Fruit fly (Drosophila melanogaster) whole organism, embryonic: ENCODE results near the gene Reg-2.
A peak's percentile ranks its signal among the peaks of the same experiment; 100 is the strongest.

Experiments used
- Ada2b ChIP-seq: fragments of 200-800 bp; sonication (Bioruptor generic); IDR thresholded peaks from 2 replicates; pipeline ENCODE4 v1.3.6; 2022; ENCODE audit warnings: missing biosample characterization, missing genetic modification characterization
- Antp ChIP-seq: fragments of 200-800 bp; sonication (Bioruptor generic); optimal IDR thresholded peaks from 3 replicates; lab custom pipeline; 2016; ENCODE audit warnings: missing biosample characterization, missing genetic modification characterization
- Atf3 ChIP-seq: fragments of 200-800 bp; sonication (Bioruptor generic); optimal IDR thresholded peaks from 3 replicates; lab custom pipeline; 2016; ENCODE audit warnings: missing biosample characterization, missing genetic modification characterization
- Bdp1 ChIP-seq: fragments of 200-800 bp; sonication (Bioruptor generic); optimal IDR thresholded peaks from 3 replicates; lab custom pipeline; 2016; ENCODE audit warnings: missing biosample characterization, missing genetic modification characterization
- Blimp-1 ChIP-seq: fragments of 200-800 bp; sonication (Bioruptor generic); optimal IDR thresholded peaks from 3 replicates; lab custom pipeline; 2018; ENCODE audit warnings: missing biosample characterization, missing genetic modification characterization, mild to moderate bottlenecking, moderate library complexity, missing genetic modification reagents
- CG1024 ChIP-seq: fragments of 200-800 bp; sonication (Bioruptor generic); IDR thresholded peaks from 2 replicates; pipeline ENCODE4 v1.3.6; 2022; ENCODE audit warnings: missing biosample characterization, missing genetic modification characterization
- CG10321 ChIP-seq: fragments of 200-800 bp; sonication (Bioruptor generic); IDR thresholded peaks from 2 replicates; pipeline ENCODE4 v1.3.6; 2022; ENCODE audit warnings: missing biosample characterization, missing genetic modification characterization
- CG10565 ChIP-seq: fragments of 200-800 bp; sonication (Bioruptor generic); optimal IDR thresholded peaks from 3 replicates; lab custom pipeline; 2016; ENCODE audit warnings: missing biosample characterization, mild to moderate bottlenecking, missing genetic modification characterization
- CG14014 ChIP-seq: fragments of 200-800 bp; sonication (Bioruptor generic); IDR thresholded peaks from 2 replicates; pipeline ENCODE4 v1.3.6; 2022; ENCODE audit warnings: missing biosample characterization, missing genetic modification characterization
- CG15514 ChIP-seq: fragments of 200-800 bp; sonication (Bioruptor generic); optimal IDR thresholded peaks from 3 replicates; lab custom pipeline; 2017; ENCODE audit warnings: missing biosample characterization, missing genetic modification characterization, mild to moderate bottlenecking, moderate library complexity, missing genetic modification reagents
- CG2120 ChIP-seq: fragments of 200-800 bp; sonication (Bioruptor generic); optimal IDR thresholded peaks from 3 replicates; lab custom pipeline; 2016; ENCODE audit warnings: missing biosample characterization, missing genetic modification characterization
- CG2129 ChIP-seq: fragments of 200-800 bp; sonication (Bioruptor generic); IDR thresholded peaks from 2 replicates; pipeline ENCODE4 v1.3.6; 2022; ENCODE audit warnings: missing biosample characterization, missing genetic modification characterization; ENCODE audit not compliant: partially characterized antibody
- CG2875 ChIP-seq: fragments of 200-800 bp; sonication (Bioruptor generic); optimal IDR thresholded peaks from 2 replicates; lab custom pipeline; 2017; ENCODE audit warnings: missing biosample characterization, mild to moderate bottlenecking, missing genetic modification characterization, missing genetic modification reagents
- CG30431 ChIP-seq: fragments of 200-800 bp; sonication (Bioruptor generic); optimal IDR thresholded peaks from 2 replicates; lab custom pipeline; 2017; ENCODE audit warnings: missing biosample characterization, missing genetic modification characterization
- CG31441 ChIP-seq: fragments of 200-800 bp; sonication (Bioruptor generic); IDR thresholded peaks from 2 replicates; pipeline ENCODE4 v1.3.6; 2022; ENCODE audit warnings: missing biosample characterization, missing genetic modification characterization
- CG6689 ChIP-seq: fragments of 200-800 bp; sonication (Bioruptor generic); IDR thresholded peaks from 2 replicates; pipeline ENCODE4 v1.3.6; 2022; ENCODE audit warnings: missing biosample characterization, missing genetic modification characterization
- CG7357 ChIP-seq: fragments of 200-800 bp; sonication (Bioruptor generic); IDR thresholded peaks from 3 replicates; pipeline ENCODE4 v1.3.6; 2022; ENCODE audit warnings: missing biosample characterization, missing genetic modification characterization
- CG9932 ChIP-seq: fragments of 200-800 bp; sonication (Bioruptor generic); IDR thresholded peaks from 2 replicates; pipeline ENCODE4 v1.3.6; 2022; ENCODE audit warnings: missing biosample characterization, missing genetic modification characterization
- CrebB ChIP-seq: fragments of 200-800 bp; sonication (Bioruptor generic); optimal IDR thresholded peaks from 3 replicates; lab custom pipeline; 2018; ENCODE audit warnings: missing biosample characterization, mild to moderate bottlenecking, missing genetic modification characterization
- Dad ChIP-seq: fragments of 200-800 bp; sonication (Bioruptor generic); optimal IDR thresholded peaks from 3 replicates; lab custom pipeline; 2016; ENCODE audit warnings: missing biosample characterization, missing genetic modification characterization
- Dfd ChIP-seq, 2 experiments: fragments of >200 bp; optimal IDR thresholded peaks; 2 replicates each; lab custom pipeline; 2017; ENCODE audit warnings: missing biosample characterization in 2 of 2, missing genetic modification characterization in 2 of 2
- Doc3 ChIP-seq: fragments of 200-800 bp; sonication (Bioruptor generic); IDR thresholded peaks from 3 replicates; pipeline ENCODE4 v1.3.6; 2022; ENCODE audit warnings: missing biosample characterization, missing genetic modification characterization; ENCODE audit not compliant: partially characterized antibody
- E2f1 ChIP-seq: fragments of 200-800 bp; sonication (Bioruptor generic); IDR thresholded peaks from 2 replicates; pipeline ENCODE4 v1.3.6; 2022; ENCODE audit warnings: missing biosample characterization, missing genetic modification characterization
- E2f2 ChIP-seq: fragments of 200-800 bp; sonication (Bioruptor generic); IDR thresholded peaks from 2 replicates; pipeline ENCODE4 v1.3.6; 2022; ENCODE audit warnings: missing biosample characterization, missing genetic modification characterization
- Gsc ChIP-seq: fragments of 200-800 bp; sonication (Bioruptor generic); IDR thresholded peaks from 2 replicates; pipeline ENCODE4 v1.3.6; 2022; ENCODE audit warnings: missing biosample characterization, missing genetic modification characterization
- Hmx ChIP-seq: fragments of 200-800 bp; sonication (Bioruptor generic); optimal IDR thresholded peaks from 2 replicates; lab custom pipeline; 2016; ENCODE audit warnings: missing biosample characterization, missing genetic modification characterization
- Jarid2 ChIP-seq: fragments of 200-800 bp; sonication (Bioruptor generic); optimal IDR thresholded peaks from 3 replicates; lab custom pipeline; 2017; ENCODE audit warnings: mild to moderate bottlenecking, missing biosample characterization, missing genetic modification reagents, missing genetic modification characterization
- Nf-YA ChIP-seq: fragments of 200-800 bp; sonication (Bioruptor generic); IDR thresholded peaks from 2 replicates; pipeline ENCODE4 v1.3.6; 2022; ENCODE audit warnings: missing biosample characterization, missing genetic modification characterization
- Opbp ChIP-seq: fragments of 200-800 bp; sonication (Bioruptor generic); IDR thresholded peaks from 3 replicates; pipeline ENCODE4 v1.3.6; 2022; ENCODE audit warnings: missing biosample characterization, missing genetic modification characterization; ENCODE audit not compliant: partially characterized antibody
- Ravus ChIP-seq: fragments of 200-800 bp; sonication (Bioruptor generic); IDR thresholded peaks from 2 replicates; pipeline ENCODE4 v1.3.6; 2022; ENCODE audit warnings: missing biosample characterization, missing genetic modification characterization
- Sry-δ ChIP-seq: fragments of 200-800 bp; sonication (Bioruptor generic); optimal IDR thresholded peaks from 2 replicates; lab custom pipeline; 2016; ENCODE audit warnings: missing biosample characterization, missing genetic modification characterization
- Stat92E ChIP-seq, 3 experiments: fragments of >200 bp in 2 of 3; fragments of 200-800 bp in 1 of 3; sonication (Bioruptor generic) in 1 of 3; optimal IDR thresholded peaks; 2 replicates each; lab custom pipeline; 2017 to 2019; ENCODE audit warnings: missing biosample characterization in 3 of 3, missing genetic modification characterization in 3 of 3, mild to moderate bottlenecking in 1 of 3, moderate library complexity in 1 of 3
- Taf1 ChIP-seq: fragments of 200-800 bp; sonication (Bioruptor generic); IDR thresholded peaks from 2 replicates; pipeline ENCODE4 v1.3.6; 2022; ENCODE audit warnings: missing biosample characterization, missing genetic modification characterization
- Usf ChIP-seq: fragments of 200-800 bp; sonication (Bioruptor generic); optimal IDR thresholded peaks from 2 replicates; lab custom pipeline; 2017; ENCODE audit warnings: missing genotype, missing biosample characterization, missing genetic modification characterization
- ara ChIP-seq: fragments of 200-800 bp; sonication (Bioruptor generic); IDR thresholded peaks from 2 replicates; pipeline ENCODE4 v1.3.6; 2022; ENCODE audit warnings: missing biosample characterization, missing genetic modification characterization
- ase ChIP-seq: fragments of 200-800 bp; sonication (Bioruptor generic); IDR thresholded peaks from 3 replicates; pipeline ENCODE4 v1.3.6; 2022; ENCODE audit warnings: missing biosample characterization, missing genetic modification characterization
- esg ChIP-seq: fragments of 200-800 bp; sonication (Bioruptor generic); conservative IDR thresholded peaks from 2 replicates; pipeline ENCODE4 v1.3.6; 2022; ENCODE audit warnings: missing biosample characterization, missing genetic modification characterization
- eve ChIP-seq, 2 experiments: fragments of >200 bp; optimal IDR thresholded peaks; 2 replicates each; lab custom pipeline; 2017; ENCODE audit warnings: missing biosample characterization in 2 of 2, missing genetic modification characterization in 2 of 2
- fd64A ChIP-seq: fragments of 200-800 bp; sonication (Bioruptor generic); optimal IDR thresholded peaks from 3 replicates; lab custom pipeline; 2018; ENCODE audit warnings: missing biosample characterization, mild to moderate bottlenecking, missing genetic modification characterization
- gsb-n ChIP-seq: fragments of 200-800 bp; sonication (Bioruptor generic); optimal IDR thresholded peaks from 3 replicates; lab custom pipeline; 2018; ENCODE audit warnings: missing biosample characterization, mild to moderate bottlenecking, missing genetic modification characterization
- kni ChIP-seq: fragments of 200-800 bp; sonication (Bioruptor generic); optimal IDR thresholded peaks from 3 replicates; lab custom pipeline; 2017; ENCODE audit warnings: mild to moderate bottlenecking, missing biosample characterization, missing genetic modification reagents, missing genetic modification characterization
- luna ChIP-seq: fragments of 200-800 bp; sonication (Bioruptor generic); optimal IDR thresholded peaks from 2 replicates; lab custom pipeline; 2016; ENCODE audit warnings: missing biosample characterization, missing genetic modification characterization
- nmo ChIP-seq: fragments of 200-800 bp; sonication (Bioruptor generic); optimal IDR thresholded peaks from 2 replicates; lab custom pipeline; 2018; ENCODE audit warnings: missing biosample characterization, mild to moderate bottlenecking, missing genetic modification characterization, moderate library complexity
- p53 ChIP-seq: fragments of 200-800 bp; sonication (Bioruptor generic); optimal IDR thresholded peaks from 2 replicates; lab custom pipeline; 2016; ENCODE audit warnings: missing biosample characterization, missing genetic modification characterization
- pb ChIP-seq: fragments of 200-800 bp; sonication (Bioruptor generic); optimal IDR thresholded peaks from 3 replicates; lab custom pipeline; 2016; ENCODE audit warnings: missing biosample characterization, missing genetic modification characterization
- sc ChIP-seq, 3 experiments: fragments of >200 bp in 2 of 3; fragments of 200-800 bp in 1 of 3; sonication (Bioruptor generic) in 1 of 3; optimal IDR thresholded peaks; 2 replicates in 2 of 3; 3 replicates in 1 of 3; lab custom pipeline; 2017; ENCODE audit warnings: mild to moderate bottlenecking in 1 of 3, missing biosample characterization in 1 of 3, missing genetic modification characterization in 1 of 3, missing genetic modification reagents in 1 of 3
- seq ChIP-seq: fragments of 200-800 bp; sonication (Bioruptor generic); IDR thresholded peaks from 2 replicates; pipeline ENCODE4 v1.3.6; 2022; ENCODE audit warnings: missing biosample characterization, missing genetic modification characterization
- tna ChIP-seq: fragments of 200-800 bp; sonication (Bioruptor generic); IDR thresholded peaks from 2 replicates; pipeline ENCODE4 v1.3.6; 2022; ENCODE audit warnings: missing biosample characterization, missing genetic modification characterization; ENCODE audit not compliant: partially characterized antibody
- wek ChIP-seq: fragments of 200-800 bp; sonication (Bioruptor generic); optimal IDR thresholded peaks from 3 replicates; lab custom pipeline; 2018; ENCODE audit warnings: missing biosample characterization, mild to moderate bottlenecking, missing genetic modification characterization, moderate library complexity

Gene Reg-2

DNA sequence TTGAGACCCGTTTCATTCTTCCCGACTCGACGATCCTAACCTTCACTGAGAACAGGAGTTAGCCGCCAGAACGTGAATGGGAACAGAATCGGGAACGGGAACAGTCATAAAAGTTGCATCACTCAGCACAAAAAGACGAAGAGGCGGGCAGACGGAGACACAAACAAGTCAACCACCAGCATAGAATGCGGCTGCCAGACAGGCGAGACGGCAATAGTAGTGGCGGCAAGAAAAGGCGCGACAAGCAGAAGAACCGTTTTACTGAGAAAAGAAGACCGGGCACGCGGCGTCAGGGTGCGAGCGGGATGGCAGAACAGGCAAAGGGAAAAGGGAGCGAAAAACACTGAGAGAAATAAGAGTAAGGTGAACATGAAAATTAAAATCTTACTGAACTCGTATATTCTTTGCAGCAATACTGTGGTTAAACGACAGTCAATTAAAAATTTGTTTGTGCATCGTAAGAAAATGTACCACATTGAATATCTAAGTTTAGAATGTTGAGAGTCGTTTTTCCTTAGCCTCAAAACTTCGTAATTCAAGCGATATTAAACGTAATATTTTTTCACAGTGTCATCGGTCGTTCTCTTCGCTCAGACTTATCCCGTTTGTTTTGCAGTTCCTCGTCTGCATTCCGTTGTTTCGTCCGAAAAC, 34.1 kb upstream of the Reg-2 start (continued):
- TF ChIP-seq Dfd (GFP tag; optimal IDR thresholded peaks at IDR 0.05; lab: Kevin White, UChicago) (no peak), kni (GFP tag; lab: Kevin White, UChicago) (peak; percentile 86), ase (GFP tag; lab: Robert Waterston, UW) (peak; percentile 75; the same call in 2 of the 3 replicates), Sry-δ (peak; percentile 47), CG31441 (GFP tag; lab: Robert Waterston, UW) (peak; percentile 92), CG10321 (GFP tag; lab: Robert Waterston, UW) (peak; percentile 85), Doc3 (no peak), Opbp (GFP tag; lab: Robert Waterston, UW) (no peak), CG2120 (GFP tag; lab: Kevin White, UChicago) (peak; percentile 70), CG1024 (GFP tag; lab: Robert Waterston, UW) (peak; percentile 72), sc (optimal IDR thresholded peaks at IDR 0.05; lab: Kevin White, UChicago) (no peak), sc (GFP tag; optimal IDR thresholded peaks at IDR 0.05; lab: Kevin White, UChicago) (peak; percentile 69), E2f2 (GFP tag; lab: Robert Waterston, UW) (peak; percentile 62), Bdp1 (GFP tag; lab: Kevin White, UChicago) (peak; percentile 81), Antp (GFP tag; lab: Kevin White, UChicago) (peak; percentile 85), esg (GFP tag; lab: Robert Waterston, UW) (peak; percentile 73), CG10565 (GFP tag; lab: Kevin White, UChicago) (peak; percentile 60), p53 (GFP tag; lab: Kevin White, UChicago) (peak; percentile 74), Taf1 (no peak), Nf-YA (GFP tag; lab: Robert Waterston, UW) (peak; percentile 4), Dad (GFP tag; lab: Kevin White, UChicago) (peak; percentile 71), Usf (GFP tag; lab: Kevin White, UChicago) (peak; percentile 69), CG2129 (GFP tag; lab: Robert Waterston, UW) (no peak), Hmx (GFP tag; lab: Kevin White, UChicago) (peak; percentile 47), Ada2b (GFP tag; lab: Robert Waterston, UW) (peak; percentile 50; the same call in 1 of the 2 replicates), CG14014 (GFP tag; lab: Robert Waterston, UW) (peak; percentile 48), pb (GFP tag; lab: Kevin White, UChicago) (peak; percentile 76), CG15514 (peak; percentile 49), seq (GFP tag; lab: Robert Waterston, UW) (peak; percentile 71), Jarid2 (GFP tag; lab: Kevin White, UChicago) (peak; percentile 56), CG2875 (peak; percentile 83), Ravus (no peak; the same call in none of the 2 replicates), Blimp-1 (GFP tag; lab: Kevin White, UChicago) (peak; percentile 82), CG30431 (GFP tag; lab: Kevin White, UChicago) (peak; percentile 89), tna (GFP tag; lab: Robert Waterston, UW) (no peak), Gsc (GFP tag; lab: Robert Waterston, UW) (no peak; the same call in 1 of the 2 replicates), CG9932 (GFP tag; lab: Robert Waterston, UW) (peak; percentile 60), nmo (GFP tag; lab: Kevin White, UChicago) (peak; percentile 91), CG7357 (GFP tag; lab: Robert Waterston, UW) (peak; percentile 37; the same call in 1 of the 3 replicates), Stat92E (GFP tag; optimal IDR thresholded peaks at IDR 0.05; lab: Kevin White, UChicago) (peak in 1 of 3 experiments; percentile 90), E2f1 (peak; percentile 78), eve (GFP tag; optimal IDR thresholded peaks at IDR 0.05; lab: Kevin White, UChicago) (peak; percentile 54 to 96), luna (GFP tag; lab: Kevin White, UChicago) (peak; percentile 25), ara (GFP tag; lab: Robert Waterston, UW) (peak; percentile 85), CG6689 (GFP tag; lab: Robert Waterston, UW) (peak; percentile 84), fd64A (peak; percentile 63), gsb-n (tag; lab: Kevin White, UChicago) (peak; percentile 86), CrebB (tag; lab: Kevin White, UChicago) (peak; percentile 38), Atf3 (GFP tag; lab: Kevin White, UChicago) (peak; percentile 87), wek (GFP tag; lab: Kevin White, UChicago) (peak; percentile 41)
